Worm (Caenorhabditis elegans) whole organism, L4 larva: ENCODE data around the gene fos-1.

ENCODE experiments used
- aly-2 ChIP-seq: sonication (generic microtip); optimal IDR thresholded peaks from 2 replicates; lab custom pipeline; 2018; ENCODE audit warnings: missing biosample characterization, missing genetic modification characterization
- ama-1 ChIP-seq: fragments of 150-350 bp; optimal IDR thresholded peaks from 2 replicates; lab custom pipeline; 2014; ENCODE audit warnings: inconsistent platforms, mixed read lengths
- jun-1 ChIP-seq: fragments of 150-350 bp; optimal IDR thresholded peaks from 2 replicates; lab custom pipeline; 2014; ENCODE audit warnings: missing biosample characterization, missing genetic modification reagents, missing genetic modification characterization
- lsy-2 ChIP-seq, 2 experiments: fragments of 150-350 bp in 1 of 2; sonication (generic microtip) in 1 of 2; optimal IDR thresholded peaks; 2 replicates each; lab custom pipeline; 2014 to 2017; ENCODE audit warnings: missing biosample characterization in 2 of 2, missing genetic modification characterization in 2 of 2
- mep-1 ChIP-seq: fragments of 150-350 bp; sonication (generic microtip); optimal IDR thresholded peaks from 3 replicates; lab custom pipeline; 2014; ENCODE audit warnings: missing biosample characterization, missing genetic modification characterization
- unc-62 ChIP-seq, 3 experiments: fragments of 150-350 bp in 1 of 3; sonication (generic microtip); optimal IDR thresholded peaks in 2 of 3; peaks in 1 of 3; 1 replicate in 1 of 3; 2 replicates in 2 of 3; lab custom pipeline; 2014 to 2017; ENCODE audit warnings: missing biosample characterization in 3 of 3, missing genetic modification characterization in 3 of 3, missing genetic modification reagents in 3 of 3, missing genotype in 1 of 3

ce11 chrV:6043275-6044271 lies 40.2 kb downstream of the fos-1 start, which contains the start of gene cpi-2:
- peak in 1 of 2 experiments; percentile 49 for TF ChIP-seq lsy-2 (tag; optimal IDR thresholded peaks at IDR 0.05; lab: Kevin White, UChicago)
- TF ChIP-seq mep-1 (tag; lab: Kevin White, UChicago), result peak; percentile 24
- peak in 1 of 2 experiments; percentile 78 for TF ChIP-seq unc-62 (GFP tag; optimal IDR thresholded peaks at IDR 0.05 in 1 of 2; lab: Kevin White, UChicago)
- TF ChIP-seq unc-62 (tag; optimal IDR thresholded peaks at IDR 0.05; lab: Kevin White, UChicago), result no peak
- no peak for TF ChIP-seq jun-1
- no peak for TF ChIP-seq aly-2 (tag; lab: Kevin White, UChicago)
- TF ChIP-seq ama-1 (lab: Kevin White, UChicago), result peak; percentile 24
